Worm (Caenorhabditis elegans) whole organism, young adult: ENCODE measurements around the gene F29G9.1.
A peak's percentile ranks its signal among the peaks of the same experiment; 100 is the strongest.

Source experiments
- B0035.1 ChIP-seq: sonication (generic microtip); optimal IDR thresholded peaks from 2 replicates; lab custom pipeline; 2016; ENCODE audit warnings: missing genetic modification characterization, mild to moderate bottlenecking, missing compliant biosample characterization, missing genotype, missing genetic modification reagents
- D2030.7 ChIP-seq: fragments of 200-800 bp; sonication (Bioruptor generic); IDR thresholded peaks from 2 replicates; pipeline ENCODE4 v1.3.6; 2022; ENCODE audit warnings: missing genetic modification reagents, missing genetic modification characterization, missing compliant biosample characterization
- F22D6.2 ChIP-seq: sonication (generic microtip); optimal IDR thresholded peaks from 2 replicates; lab custom pipeline; 2016; ENCODE audit warnings: mild to moderate bottlenecking, missing genetic modification characterization, missing compliant biosample characterization
- F23B12.7 ChIP-seq: sonication (generic microtip); optimal IDR thresholded peaks from 2 replicates; lab custom pipeline; 2017; ENCODE audit warnings: missing genetic modification characterization, mild to moderate bottlenecking, missing compliant biosample characterization, antibody characterized with exemption, moderate library complexity; ENCODE audit not compliant: insufficient read depth
- F37B4.10 ChIP-seq: fragments of 200-800 bp; sonication (Bioruptor generic); IDR thresholded peaks from 2 replicates; pipeline ENCODE4 v1.3.6; 2022; ENCODE audit warnings: missing genetic modification characterization, missing compliant biosample characterization
- F39B2.1 ChIP-seq: fragments of 200-800 bp; sonication (Bioruptor generic); IDR thresholded peaks from 2 replicates; pipeline ENCODE4 v1.3.6; 2022; ENCODE audit warnings: missing genetic modification reagents, missing genetic modification characterization, missing compliant biosample characterization
- T07F8.4 ChIP-seq: sonication (generic microtip); optimal IDR thresholded peaks from 2 replicates; lab custom pipeline; 2016; ENCODE audit warnings: mild to moderate bottlenecking, missing genetic modification characterization, moderate library complexity, missing compliant biosample characterization
- T26A5.8 ChIP-seq: sonication (generic microtip); optimal IDR thresholded peaks from 2 replicates; lab custom pipeline; 2016; ENCODE audit warnings: missing genetic modification characterization, missing compliant biosample characterization
- aptf-2 ChIP-seq: fragments of 200-800 bp; sonication (Bioruptor generic); conservative IDR thresholded peaks from 2 replicates; pipeline ENCODE4 v1.3.6; 2022; ENCODE audit warnings: missing genetic modification reagents, missing genetic modification characterization, missing compliant biosample characterization
- attf-6 ChIP-seq: fragments of 200-800 bp; sonication (Bioruptor generic); IDR thresholded peaks from 2 replicates; pipeline ENCODE4 v1.3.6; 2022; ENCODE audit warnings: missing genetic modification reagents, missing genetic modification characterization, missing compliant biosample characterization
- bed-2 ChIP-seq: fragments of 200-800 bp; sonication (Bioruptor generic); IDR thresholded peaks from 2 replicates; pipeline ENCODE4 v1.3.6; 2022; ENCODE audit warnings: missing genetic modification reagents, missing genetic modification characterization, missing compliant biosample characterization
- ceh-100 ChIP-seq: fragments of 200-800 bp; sonication (Bioruptor generic); IDR thresholded peaks from 2 replicates; pipeline ENCODE4 v1.3.6; 2022; ENCODE audit warnings: missing genetic modification reagents, missing genetic modification characterization, missing compliant biosample characterization
- ceh-27 ChIP-seq: fragments of 200-800 bp; sonication (Bioruptor generic); optimal IDR thresholded peaks from 2 replicates; lab custom pipeline; 2018; ENCODE audit warnings: mild to moderate bottlenecking, missing genetic modification characterization, moderate library complexity, missing compliant biosample characterization
- ceh-40 ChIP-seq: fragments of 200-800 bp; sonication (Bioruptor generic); IDR thresholded peaks from 2 replicates; pipeline ENCODE4 v1.3.6; 2022; ENCODE audit warnings: missing genetic modification characterization, missing compliant biosample characterization
- ceh-79 ChIP-seq: sonication (generic microtip); optimal IDR thresholded peaks from 2 replicates; lab custom pipeline; 2017; ENCODE audit warnings: mild to moderate bottlenecking, missing genetic modification characterization, missing compliant biosample characterization
- chd-7 ChIP-seq: sonication (generic microtip); optimal IDR thresholded peaks from 2 replicates; lab custom pipeline; 2016; ENCODE audit warnings: mild to moderate bottlenecking, missing genetic modification characterization, moderate library complexity, missing compliant biosample characterization
- die-1 ChIP-seq: sonication (generic microtip); optimal IDR thresholded peaks from 2 replicates; lab custom pipeline; 2016; ENCODE audit warnings: missing genotype, mild to moderate bottlenecking, missing genetic modification characterization, missing compliant biosample characterization
- dpl-1 ChIP-seq: fragments of 150-350 bp; optimal IDR thresholded peaks from 2 replicates; lab custom pipeline; 2014; ENCODE audit warnings: missing biosample characterization, missing genetic modification reagents, missing genetic modification characterization
- egl-18 ChIP-seq: fragments of 200-800 bp; sonication (Bioruptor generic); IDR thresholded peaks from 2 replicates; pipeline ENCODE4 v1.3.6; 2022; ENCODE audit warnings: missing genetic modification reagents, missing genetic modification characterization, missing compliant biosample characterization
- ekl-4 ChIP-seq: fragments of 200-800 bp; sonication (Bioruptor generic); IDR thresholded peaks from 2 replicates; pipeline ENCODE4 v1.3.6; 2022; ENCODE audit warnings: missing genetic modification reagents, missing genetic modification characterization, missing compliant biosample characterization
- hlh-12 ChIP-seq: sonication (generic microtip); optimal IDR thresholded peaks from 2 replicates; lab custom pipeline; 2016; ENCODE audit warnings: missing genetic modification characterization, missing compliant biosample characterization
- hlh-26 ChIP-seq: fragments of 200-800 bp; sonication (Bioruptor generic); conservative IDR thresholded peaks from 2 replicates; pipeline ENCODE4 v1.3.6; 2022; ENCODE audit warnings: missing genetic modification reagents, missing genetic modification characterization, missing compliant biosample characterization
- hmg-1.2 ChIP-seq: fragments of 200-800 bp; sonication (Bioruptor generic); IDR thresholded peaks from 2 replicates; pipeline ENCODE4 v1.3.6; 2022; ENCODE audit warnings: missing genetic modification reagents, missing genetic modification characterization, missing compliant biosample characterization
- hsf-1 ChIP-seq: fragments of 200-800 bp; sonication (Bioruptor generic); IDR thresholded peaks from 2 replicates; pipeline ENCODE4 v1.3.6; 2022; ENCODE audit warnings: missing genetic modification reagents, missing genetic modification characterization, missing compliant biosample characterization
- lag-1 ChIP-seq: fragments of 200-800 bp; sonication (Bioruptor generic); IDR thresholded peaks from 2 replicates; pipeline ENCODE4 v1.3.6; 2022; ENCODE audit warnings: missing genetic modification reagents, missing genetic modification characterization, missing compliant biosample characterization
- lin-26 ChIP-seq: fragments of 200-800 bp; sonication (Bioruptor generic); IDR thresholded peaks from 2 replicates; pipeline ENCODE4 v1.3.6; 2022; ENCODE audit warnings: missing genetic modification reagents, missing genetic modification characterization, missing compliant biosample characterization
- lir-1 ChIP-seq: fragments of 200-800 bp; sonication (Bioruptor generic); conservative IDR thresholded peaks from 2 replicates; pipeline ENCODE4 v1.3.6; 2022; ENCODE audit warnings: missing genetic modification reagents, missing genetic modification characterization, missing compliant biosample characterization
- madf-10 ChIP-seq: sonication (generic microtip); optimal IDR thresholded peaks from 2 replicates; lab custom pipeline; 2016; ENCODE audit warnings: mild to moderate bottlenecking, missing genetic modification characterization, missing compliant biosample characterization
- mel-28 ChIP-seq: sonication (generic microtip); optimal IDR thresholded peaks from 2 replicates; lab custom pipeline; 2016; ENCODE audit warnings: borderline replicate concordance, mild to moderate bottlenecking, missing genetic modification characterization, missing compliant biosample characterization
- mxl-1 ChIP-seq: sonication (generic microtip); optimal IDR thresholded peaks from 2 replicates; lab custom pipeline; 2016; ENCODE audit warnings: missing genetic modification characterization, missing compliant biosample characterization
- nfyb-1 ChIP-seq: fragments of 200-800 bp; sonication (Bioruptor generic); IDR thresholded peaks from 2 replicates; pipeline ENCODE4 v1.3.6; 2022; ENCODE audit warnings: missing genetic modification reagents, missing genetic modification characterization, missing compliant biosample characterization
- nhr-120 ChIP-seq: fragments of 200-800 bp; sonication (Bioruptor generic); IDR thresholded peaks from 2 replicates; pipeline ENCODE4 v1.3.6; 2022; ENCODE audit warnings: missing genetic modification characterization, missing compliant biosample characterization
- nhr-27 ChIP-seq: fragments of 200-800 bp; sonication (Bioruptor generic); optimal IDR thresholded peaks from 2 replicates; lab custom pipeline; 2018; ENCODE audit warnings: mild to moderate bottlenecking, missing genetic modification characterization, moderate library complexity, missing compliant biosample characterization
- sea-2 ChIP-seq: fragments of 200-800 bp; sonication (Bioruptor generic); IDR thresholded peaks from 2 replicates; pipeline ENCODE4 v1.3.6; 2022; ENCODE audit warnings: missing genetic modification characterization, missing compliant biosample characterization
- tbp1 ChIP-seq: fragments of 200-800 bp; sonication (Bioruptor generic); optimal IDR thresholded peaks from 2 replicates; lab custom pipeline; 2018; ENCODE audit warnings: mild to moderate bottlenecking, missing genetic modification characterization, missing compliant biosample characterization
- xnd-1 ChIP-seq: sonication (generic microtip); optimal IDR thresholded peaks from 2 replicates; lab custom pipeline; 2016; ENCODE audit warnings: missing genotype, missing genetic modification reagents, missing genetic modification characterization, missing compliant biosample characterization
- zfh-2 ChIP-seq: fragments of 200-800 bp; sonication (Bioruptor generic); conservative IDR thresholded peaks from 2 replicates; pipeline ENCODE4 v1.3.6; 2022; ENCODE audit warnings: missing genetic modification reagents, missing genetic modification characterization, missing compliant biosample characterization
- ztf-22 ChIP-seq: fragments of 200-800 bp; sonication (Bioruptor generic); optimal IDR thresholded peaks from 2 replicates; lab custom pipeline; 2018; ENCODE audit warnings: mild to moderate bottlenecking, missing genetic modification characterization, moderate library complexity, missing compliant biosample characterization
- ztf-3 ChIP-seq: fragments of 200-800 bp; sonication (Bioruptor generic); optimal IDR thresholded peaks from 2 replicates; lab custom pipeline; 2018; ENCODE audit warnings: mild to moderate bottlenecking, missing genetic modification characterization, missing compliant biosample characterization

The F29G9.1 gene

DNA sequence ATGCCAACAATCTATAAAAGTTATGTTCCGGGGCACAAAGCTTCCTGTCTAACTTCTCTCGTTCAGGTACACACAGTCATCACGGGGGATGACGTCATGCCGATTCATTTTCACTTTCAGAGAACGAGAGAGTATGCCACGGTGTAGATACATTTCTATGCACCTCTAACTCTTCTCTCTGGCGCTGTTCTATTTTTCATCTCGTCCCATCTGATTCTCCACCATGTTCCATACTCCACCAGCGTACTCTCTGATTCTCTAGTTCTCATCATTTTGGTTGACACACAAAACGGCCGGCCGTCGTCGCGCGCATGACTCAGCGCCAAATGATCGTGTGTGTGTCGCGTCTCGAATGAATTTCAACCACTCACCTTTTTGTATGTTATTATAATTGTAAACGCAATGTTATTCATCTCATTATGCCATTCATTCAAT, 38.5 kb upstream of the F29G9.1 start (continued):
- TF ChIP-seq ztf-3: peak; percentile 27

DNA sequence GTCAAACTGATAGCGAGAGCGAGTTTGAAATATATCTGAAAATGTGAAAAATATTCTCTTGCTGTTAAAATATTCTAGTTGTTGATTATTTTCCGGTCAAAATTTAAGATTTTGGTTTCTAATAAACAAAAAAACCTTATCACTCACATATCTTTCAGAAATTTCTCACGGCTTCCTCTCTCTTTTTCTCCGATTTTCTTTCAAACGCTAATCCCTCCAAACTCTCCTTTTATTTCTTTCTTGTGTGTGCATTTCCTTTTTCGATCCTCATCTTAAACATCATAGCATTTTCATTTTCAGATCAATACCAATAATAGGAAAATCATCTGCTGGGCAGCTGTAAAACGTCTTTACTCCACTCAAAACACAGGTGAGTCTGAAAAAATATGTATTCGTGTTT, 35.6 kb upstream of the F29G9.1 start, which contains the start of gene fos-1:
fos-1 (plus strand) TSS at position 301 of the 400 bp plus-strand sequence.
- TF ChIP-seq mxl-1 (tag; lab: Kevin White, UChicago) (no peak), nhr-27 (no peak), F23B12.7 (tag; lab: Kevin White, UChicago) (no peak), ekl-4 (GFP tag; lab: Robert Waterston, UW) (no peak), ceh-79 (tag; lab: Kevin White, UChicago) (no peak), F37B4.10 (GFP tag; lab: Robert Waterston, UW) (no peak), zfh-2 (GFP tag; lab: Robert Waterston, UW) (no peak), madf-10 (tag; lab: Kevin White, UChicago) (no peak), B0035.1 (no peak), D2030.7 (no peak), hlh-12 (no peak), hlh-26 (no peak), T07F8.4 (tag; lab: Kevin White, UChicago) (no peak), mel-28 (tag; lab: Kevin White, UChicago) (no peak), lin-26 (no peak), ceh-27 (GFP tag; lab: Kevin White, UChicago) (no peak), ceh-40 (GFP tag; lab: Robert Waterston, UW) (no peak), lir-1 (GFP tag; lab: Robert Waterston, UW) (no peak), die-1 (tag; lab: Kevin White, UChicago) (no peak), F22D6.2 (tag; lab: Kevin White, UChicago) (no peak)

DNA sequence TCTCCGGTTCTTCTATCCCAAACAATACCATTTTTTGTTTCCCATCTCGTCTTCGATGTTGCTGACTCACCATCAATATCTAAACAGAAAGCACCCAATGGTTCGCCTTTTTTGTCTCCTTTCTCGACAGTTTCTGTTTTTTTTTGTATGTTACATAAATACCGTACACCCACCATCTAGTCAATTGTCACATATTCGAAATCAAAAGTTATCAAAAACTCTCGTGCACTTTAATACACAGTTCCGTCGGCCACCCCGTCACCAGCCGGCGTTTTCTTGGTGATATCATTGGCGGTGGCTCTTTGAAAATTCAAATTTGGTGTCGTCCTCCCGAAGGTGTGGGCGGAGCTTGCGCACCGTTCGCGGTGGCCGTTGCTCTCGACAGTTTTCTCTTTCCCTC, 31.0 kb upstream of the F29G9.1 start:
- TF ChIP-seq F22D6.2 (tag; lab: Kevin White, UChicago) (no peak), F39B2.1 (no peak), zfh-2 (GFP tag; lab: Robert Waterston, UW) (peak; percentile 63; the same call in 1 of the 2 replicates), attf-6 (GFP tag; lab: Robert Waterston, UW) (no peak)
- TF ChIP-seq, all 124 proteins: peak for 1

DNA sequence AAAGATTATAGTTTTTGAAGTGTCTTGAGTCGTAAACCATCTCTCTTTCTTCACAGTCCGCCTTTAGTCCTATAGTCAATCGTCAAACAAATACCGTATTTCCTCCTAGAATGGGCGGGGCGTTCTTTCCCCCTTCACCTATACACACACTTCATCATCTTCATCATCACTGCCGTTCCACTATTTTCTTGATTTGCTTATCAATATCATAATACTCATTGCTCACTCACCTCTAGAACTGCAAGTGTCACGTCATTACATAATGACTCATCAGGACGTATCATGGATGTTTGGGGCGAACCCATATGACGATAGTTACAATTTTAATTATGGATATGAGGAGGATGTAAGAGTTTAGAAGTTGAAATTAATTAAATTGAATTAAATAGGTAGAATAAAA, 28.3 kb upstream of the F29G9.1 start:
- TF ChIP-seq nfyb-1 (GFP tag; lab: Robert Waterston, UW) (no peak), ztf-22 (GFP tag; lab: Kevin White, UChicago) (no peak), sea-2 (GFP tag; lab: Robert Waterston, UW) (no peak), egl-18 (GFP tag; lab: Robert Waterston, UW) (no peak), chd-7 (tag; lab: Kevin White, UChicago) (no peak), ztf-3 (no peak), dpl-1 (GFP tag; lab: Kevin White, UChicago) (no peak), T26A5.8 (tag; lab: Kevin White, UChicago) (no peak), F23B12.7 (tag; lab: Kevin White, UChicago) (no peak), F22D6.2 (tag; lab: Kevin White, UChicago) (no peak), aptf-2 (no peak), hmg-1.2 (GFP tag; lab: Robert Waterston, UW) (no peak), tbp1 (GFP tag; lab: Kevin White, UChicago) (no peak), xnd-1 (no peak), hsf-1 (no peak), bed-2 (GFP tag; lab: Robert Waterston, UW) (no peak), nhr-120 (GFP tag; lab: Robert Waterston, UW) (no peak), ceh-100 (GFP tag; lab: Robert Waterston, UW) (no peak), lag-1 (GFP tag; lab: Robert Waterston, UW) (no peak)
